Fruit fly (Drosophila melanogaster) whole organism, adult: ENCODE data around the gene CG12519.

Source experiments
- CG12768 ChIP-seq: fragments of 200-800 bp; sonication (Bioruptor generic); optimal IDR thresholded peaks from 2 replicates; lab custom pipeline; 2017; ENCODE audit warnings: missing biosample characterization, missing genetic modification characterization, mild to moderate bottlenecking, moderate library complexity, missing genetic modification reagents
- CG14711 ChIP-seq: fragments of 200-800 bp; sonication (Bioruptor generic); optimal IDR thresholded peaks from 2 replicates; lab custom pipeline; 2018; ENCODE audit warnings: missing biosample characterization, mild to moderate bottlenecking, missing genetic modification characterization, moderate library complexity
- CG33017 ChIP-seq: fragments of 200-800 bp; sonication (Bioruptor generic); optimal IDR thresholded peaks from 2 replicates; lab custom pipeline; 2018; ENCODE audit warnings: missing biosample characterization, mild to moderate bottlenecking, missing genetic modification characterization, moderate library complexity
- CG5204 ChIP-seq: fragments of 200-800 bp; sonication (Bioruptor generic); optimal IDR thresholded peaks from 2 replicates; lab custom pipeline; 2016; ENCODE audit warnings: missing biosample characterization, missing genetic modification characterization
- CG7101 ChIP-seq: fragments of 200-800 bp; sonication (Bioruptor generic); optimal IDR thresholded peaks from 2 replicates; lab custom pipeline; 2018; ENCODE audit warnings: missing biosample characterization, mild to moderate bottlenecking, missing genetic modification characterization, moderate library complexity
- Clk ChIP-seq: fragments of 200-800 bp; sonication (Bioruptor generic); optimal IDR thresholded peaks from 2 replicates; lab custom pipeline; 2017; ENCODE audit warnings: missing biosample characterization, missing genetic modification characterization
- Crg-1 ChIP-seq: fragments of 200-800 bp; sonication (Bioruptor generic); optimal IDR thresholded peaks from 2 replicates; lab custom pipeline; 2016; ENCODE audit warnings: missing biosample characterization, missing genetic modification characterization
- Hr96 ChIP-seq: fragments of 200-800 bp; sonication (Bioruptor generic); optimal IDR thresholded peaks from 2 replicates; lab custom pipeline; 2016; ENCODE audit warnings: missing biosample characterization, missing genetic modification characterization
- Mnt ChIP-seq: fragments of 200-800 bp; sonication (Bioruptor generic); optimal IDR thresholded peaks from 2 replicates; lab custom pipeline; 2016; ENCODE audit warnings: missing biosample characterization, mild to moderate bottlenecking, missing genetic modification characterization
- bab1 ChIP-seq: fragments of 200-800 bp; sonication (Bioruptor generic); optimal IDR thresholded peaks from 3 replicates; lab custom pipeline; 2019; ENCODE audit warnings: missing biosample characterization, mild to moderate bottlenecking, missing genetic modification characterization, moderate library complexity
- cic ChIP-seq: fragments of 200-800 bp; sonication (Bioruptor generic); optimal IDR thresholded peaks from 2 replicates; lab custom pipeline; 2017; ENCODE audit warnings: missing biosample characterization, mild to moderate bottlenecking, missing genetic modification characterization, moderate library complexity
- kay ChIP-seq: fragments of 200-800 bp; sonication (Bioruptor generic); peaks from one replicate; lab custom pipeline; 2016; ENCODE audit warnings: missing biosample characterization, missing genetic modification characterization, borderline replicate concordance
- pad ChIP-seq: fragments of 200-800 bp; sonication (Bioruptor generic); optimal IDR thresholded peaks from 3 replicates; lab custom pipeline; 2017; ENCODE audit warnings: missing biosample characterization, missing genetic modification characterization, mild to moderate bottlenecking, moderate library complexity, missing genetic modification reagents
- tj ChIP-seq: fragments of 200-800 bp; sonication (Bioruptor generic); optimal IDR thresholded peaks from 3 replicates; lab custom pipeline; 2017; ENCODE audit warnings: missing biosample characterization, mild to moderate bottlenecking, missing genetic modification characterization, moderate library complexity

dm6 chr3L:19496600-19496999, 24.3 kb downstream of the CG12519 start:
- TF ChIP-seq bab1 (GFP tag; lab: Kevin White, UChicago) (no peak), CG14711 (no peak), CG7101 (tag; lab: Kevin White, UChicago) (no peak), kay (GFP tag; lab: Kevin White, UChicago) (no peak), Mnt (GFP tag; lab: Kevin White, UChicago) (no peak), Crg-1 (no peak), cic (GFP tag; lab: Kevin White, UChicago) (no peak), pad (GFP tag; lab: Kevin White, UChicago) (no peak), Clk (GFP tag; lab: Kevin White, UChicago) (no peak), tj (GFP tag; lab: Kevin White, UChicago) (no peak), CG5204 (GFP tag; lab: Kevin White, UChicago) (no peak), CG33017 (no peak), Hr96 (GFP tag; lab: Kevin White, UChicago) (no peak), CG12768 (no peak)
